Fruit fly (Drosophila melanogaster): ENCODE measurements around the gene CG12213.

CG12213 gene

DNA sequence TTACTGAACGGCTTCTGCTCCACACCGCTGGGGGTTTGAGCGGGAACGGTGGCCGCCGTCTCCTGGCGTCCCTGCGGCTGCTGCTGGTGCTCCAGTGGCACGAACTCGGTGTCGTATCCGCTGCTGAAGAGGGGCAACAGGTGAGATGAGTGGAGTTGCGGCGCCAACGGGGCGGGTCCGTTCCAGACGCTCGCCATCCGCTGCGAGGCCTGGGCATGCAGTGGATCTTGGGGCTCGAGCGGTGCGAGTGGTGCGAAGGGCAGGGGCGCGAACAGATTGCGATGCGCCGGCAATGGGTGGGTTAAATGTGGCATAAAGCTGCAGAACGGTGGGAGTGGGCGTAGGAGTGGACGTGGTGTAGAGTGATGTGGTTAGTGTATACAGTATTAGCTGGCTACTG is 21.7 kb upstream of the CG12213 start (continued):
- TF ChIP-seq Oli (tag; optimal IDR thresholded peaks at IDR 0.05) (no peak), Spps (tag; optimal IDR thresholded peaks at IDR 0.05) (no peak)

DNA sequence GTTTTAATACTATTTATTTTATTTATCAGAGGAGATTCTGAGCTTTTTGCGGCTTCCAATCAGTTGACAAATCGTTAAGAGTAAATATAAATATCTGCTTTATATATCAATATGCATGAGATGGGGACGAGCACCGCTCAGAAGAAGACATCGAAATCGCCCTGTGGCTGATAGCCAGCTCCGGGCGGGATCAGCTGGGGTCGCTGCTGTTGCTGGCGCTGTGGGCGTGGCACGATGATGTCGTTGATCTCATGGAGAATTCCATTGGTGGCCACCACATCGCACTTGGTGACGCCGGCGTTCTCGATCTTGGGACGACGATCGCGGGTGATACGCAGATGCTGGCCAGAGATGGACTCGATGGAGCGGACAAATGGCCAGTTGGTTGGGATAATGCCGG is 17.4 kb upstream of the CG12213 start:
- TF ChIP-seq Dref (GFP tag; IDR thresholded peaks at IDR 0.05) (0 out of 2 replicates have a peak, but pooled peaks have one; percentile 7), Vsx1 (GFP tag; optimal IDR thresholded peaks at IDR 0.05) (no peak), B-H2 (GFP tag; optimal IDR thresholded peaks at IDR 0.05) (no peak), nom (GFP tag; optimal IDR thresholded peaks at IDR 0.05) (peak; percentile 38), PHDP (tag; optimal IDR thresholded peaks at IDR 0.05) (no peak)

DNA sequence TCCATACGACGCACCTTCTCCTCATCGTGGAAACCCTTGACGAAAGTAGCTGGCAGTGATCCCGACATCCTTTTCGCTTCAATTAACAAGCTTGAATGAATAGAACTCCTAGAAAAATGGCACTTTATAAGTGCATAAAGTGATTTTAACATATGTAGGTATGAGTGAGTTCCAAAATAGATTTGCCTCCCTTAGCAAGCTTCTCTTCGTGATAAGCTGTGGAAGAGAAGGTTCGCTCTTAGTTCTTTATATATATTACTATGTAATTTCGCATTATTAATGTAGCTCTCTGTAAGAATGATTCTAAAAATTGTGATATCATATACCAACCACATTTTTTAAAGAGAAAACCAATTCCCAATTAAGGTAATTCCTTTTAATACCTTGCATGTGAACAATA is 16.9 kb upstream of the CG12213 start, which contains the start of gene CG3397:
CG3397 (minus strand) TSS at position 101 of the 400 bp plus-strand sequence.
- TF ChIP-seq her (GFP tag; optimal IDR thresholded peaks at IDR 0.05) = no peak
- TF ChIP-seq schlank (tag; optimal IDR thresholded peaks at IDR 0.05) = no peak
- no peak for TF ChIP-seq CG6791 (GFP tag; IDR thresholded peaks at IDR 0.05; ENCODE audit: partially characterized antibody)
- peak; percentile 18 to 56 for TF ChIP-seq Trl (optimal IDR thresholded peaks at IDR 0.05)
- TF ChIP-seq Trl (GFP tag; optimal IDR thresholded peaks at IDR 0.05) = no peak

DNA sequence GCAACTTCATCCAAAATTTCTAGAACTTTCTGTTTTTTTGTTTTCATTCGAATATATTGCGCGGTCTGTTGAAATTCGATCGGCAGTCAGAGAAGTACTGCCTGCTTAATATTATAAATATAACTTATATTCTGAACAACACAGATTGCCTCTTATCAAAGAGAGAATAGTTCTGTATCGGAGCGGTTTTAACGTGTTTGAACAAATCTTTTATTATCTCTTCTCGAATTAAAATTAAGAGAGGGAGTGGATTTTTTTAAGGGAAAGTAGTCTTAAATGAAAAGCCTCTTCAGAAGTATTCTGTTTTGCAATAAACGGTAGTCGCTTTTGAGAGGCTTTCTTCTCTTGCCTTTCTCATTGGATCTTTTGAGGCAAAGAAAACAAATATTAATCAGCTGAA is 15.1 kb upstream of the CG12213 start:
- TF ChIP-seq mirr (GFP tag; optimal IDR thresholded peaks at IDR 0.05) (no peak), CG7357 (GFP tag; IDR thresholded peaks at IDR 0.05) (no peak), nom (GFP tag; optimal IDR thresholded peaks at IDR 0.05) (peak; percentile 25), fu2 (GFP tag; optimal IDR thresholded peaks at IDR 0.05) (no peak), yki (optimal IDR thresholded peaks at IDR 0.05) (no peak), bowl (GFP tag; IDR thresholded peaks at IDR 0.05) (no peak), HmgD (GFP tag; optimal IDR thresholded peaks at IDR 0.05) (no peak), Jarid2 (GFP tag; optimal IDR thresholded peaks at IDR 0.05) (peak; percentile 15), CG12299 (tag; optimal IDR thresholded peaks at IDR 0.05) (no peak), CG31365 (tag; optimal IDR thresholded peaks at IDR 0.05) (no peak), Ets65A (GFP tag) (no peak), CG14441 (GFP tag; IDR thresholded peaks at IDR 0.05) (no peak), Atf3 (GFP tag; optimal IDR thresholded peaks at IDR 0.05) (no peak), psq (GFP tag; optimal IDR thresholded peaks at IDR 0.05) (no peak), Trl (optimal IDR thresholded peaks at IDR 0.05) (peak; percentile 54 to 74), Trl (GFP tag; optimal IDR thresholded peaks at IDR 0.05) (no peak), aop (GFP tag; IDR thresholded peaks at IDR 0.05) (no peak), Fer2 (tag; optimal IDR thresholded peaks at IDR 0.05) (no peak), lbe (GFP tag; optimal IDR thresholded peaks at IDR 0.05) (peak; percentile 4), CG11085 (GFP tag; IDR thresholded peaks at IDR 0.05) (no peak), CG7987 (GFP tag; optimal IDR thresholded peaks at IDR 0.05) (no peak), CG2875 (GFP tag; optimal IDR thresholded peaks at IDR 0.05) (no peak), bcd (GFP tag; optimal IDR thresholded peaks at IDR 0.05) (no peak), CG8281 (tag; optimal IDR thresholded peaks at IDR 0.05) (no peak), Kr (GFP tag; optimal IDR thresholded peaks at IDR 0.05) (no peak), en (GFP tag; optimal IDR thresholded peaks at IDR 0.05) (no peak)

DNA sequence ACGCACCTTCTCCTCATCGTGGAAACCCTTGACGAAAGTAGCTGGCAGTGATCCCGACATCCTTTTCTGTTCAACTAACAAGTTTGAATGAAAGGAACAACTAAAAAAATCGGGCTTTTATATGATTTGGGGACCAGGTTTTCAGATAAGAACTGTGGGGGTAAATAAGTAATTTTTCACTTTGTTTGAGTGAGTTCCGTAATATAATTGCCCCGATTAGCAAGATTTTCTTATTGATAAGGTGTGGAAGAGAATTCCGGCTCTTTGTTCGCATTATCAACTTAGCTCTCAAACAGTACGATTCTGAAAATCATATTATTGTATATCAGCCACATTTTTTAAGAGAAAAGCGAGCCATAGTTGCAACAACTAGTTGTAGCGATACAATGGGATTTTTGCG is 14.5 kb upstream of the CG12213 start, which contains the start of gene CG12224:
CG12224 (minus strand) TSS at position 101 of the 400 bp plus-strand sequence.
- TF ChIP-seq CG7839 (tag; optimal IDR thresholded peaks at IDR 0.05) = no peak
- no peak for TF ChIP-seq CG8765 (GFP tag; IDR thresholded peaks at IDR 0.05)
- TF ChIP-seq CG17186 (GFP tag; optimal IDR thresholded peaks at IDR 0.05) = no peak
- TF ChIP-seq CG15073 (GFP tag; optimal IDR thresholded peaks at IDR 0.05) = no peak
- TF ChIP-seq exex (tag; optimal IDR thresholded peaks at IDR 0.05) = peak; percentile 75
- no peak for TF ChIP-seq tin (GFP tag; optimal IDR thresholded peaks at IDR 0.05)
